Worm (Caenorhabditis elegans) whole organism, L1 larva: Measurements from ENCODE around the gene F42C5.5.

Experiments used
- alr-1 ChIP-seq: fragments of 200-800 bp; sonication (Bioruptor generic); optimal IDR thresholded peaks from 2 replicates; lab custom pipeline; 2018; ENCODE audit warnings: borderline replicate concordance, mild to moderate bottlenecking, missing genetic modification characterization, missing compliant biosample characterization
- blmp-1 ChIP-seq: fragments of 150-350 bp; optimal IDR thresholded peaks from 2 replicates; lab custom pipeline; 2014; ENCODE audit warnings: missing biosample characterization, missing genetic modification characterization
- ceh-63 ChIP-seq: fragments of 200-800 bp; sonication (Bioruptor generic); optimal IDR thresholded peaks from 2 replicates; lab custom pipeline; 2018; ENCODE audit warnings: mild to moderate bottlenecking, missing genetic modification characterization, missing compliant biosample characterization
- ceh-8 ChIP-seq: fragments of 200-800 bp; sonication (Bioruptor generic); optimal IDR thresholded peaks from 2 replicates; lab custom pipeline; 2018; ENCODE audit warnings: mild to moderate bottlenecking, missing genetic modification characterization, moderate library complexity, missing compliant biosample characterization
- ceh-82 ChIP-seq, 3 experiments: fragments of 150-350 bp in 1 of 3; sonication (generic microtip) in 2 of 3; optimal IDR thresholded peaks; 2 replicates each; lab custom pipeline; 2014 to 2017; ENCODE audit warnings: missing biosample characterization in 3 of 3, missing genetic modification characterization in 3 of 3
- ceh-90 ChIP-seq: sonication (generic microtip); optimal IDR thresholded peaks from 2 replicates; lab custom pipeline; 2016; ENCODE audit warnings: missing genetic modification characterization, missing compliant biosample characterization
- dpl-1 ChIP-seq, 3 experiments: fragments of 150-350 bp in 2 of 3; sonication (generic microtip) in 1 of 3; optimal IDR thresholded peaks; 2 replicates each; lab custom pipeline; 2014 to 2017; ENCODE audit warnings: missing biosample characterization in 3 of 3, missing genetic modification characterization in 3 of 3, missing genetic modification reagents in 3 of 3
- dsc-1 ChIP-seq: sonication (generic microtip); optimal IDR thresholded peaks from 2 replicates; lab custom pipeline; 2016; ENCODE audit warnings: mild to moderate bottlenecking, missing genetic modification characterization, missing compliant biosample characterization
- egl-13 ChIP-seq: sonication (generic microtip); optimal IDR thresholded peaks from 2 replicates; lab custom pipeline; 2016; ENCODE audit warnings: missing genotype, missing genetic modification reagents, missing genetic modification characterization, missing compliant biosample characterization
- egl-27 ChIP-seq, 2 experiments: fragments of 150-350 bp in 1 of 2; sonication (generic microtip); optimal IDR thresholded peaks; 3 replicates each; lab custom pipeline; 2017 to 2018; ENCODE audit warnings: missing biosample characterization in 2 of 2, missing genetic modification characterization in 2 of 2, missing genetic modification reagents in 2 of 2
- elt-2 ChIP-seq: sonication (generic microtip); optimal IDR thresholded peaks from 2 replicates; lab custom pipeline; 2016; ENCODE audit warnings: missing genetic modification characterization, mild to moderate bottlenecking, inconsistent platforms, missing compliant biosample characterization, missing genetic modification reagents
- elt-3 ChIP-seq, 6 experiments: fragments of 150-350 bp in 1 of 6; sonication (generic microtip); optimal IDR thresholded peaks; 2 replicates each; lab custom pipeline; 2017 to 2018; ENCODE audit warnings: missing biosample characterization in 6 of 6, missing genetic modification characterization in 6 of 6, inconsistent platforms in 1 of 6
- fkh-10 ChIP-seq: sonication (generic microtip); optimal IDR thresholded peaks from 2 replicates; lab custom pipeline; 2017; ENCODE audit warnings: missing biosample characterization, missing genetic modification reagents, missing genetic modification characterization
- fkh-4 ChIP-seq: sonication (generic microtip); optimal IDR thresholded peaks from 2 replicates; lab custom pipeline; 2016; ENCODE audit warnings: missing compliant biosample characterization, missing genetic modification characterization, borderline replicate concordance
- fkh-8 ChIP-seq: sonication (generic microtip); optimal IDR thresholded peaks from 2 replicates; lab custom pipeline; 2016; ENCODE audit warnings: mild to moderate bottlenecking, missing genetic modification characterization, missing compliant biosample characterization
- fos-1 ChIP-seq: fragments of 150-350 bp; optimal IDR thresholded peaks from 2 replicates; lab custom pipeline; 2014; ENCODE audit warnings: missing biosample characterization, missing genetic modification characterization
- hlh-17 ChIP-seq: fragments of 200-800 bp; sonication (Bioruptor generic); optimal IDR thresholded peaks from 2 replicates; lab custom pipeline; 2018; ENCODE audit warnings: missing genetic modification characterization, mild to moderate bottlenecking, missing compliant biosample characterization, moderate library complexity, borderline replicate concordance
- irx-1 ChIP-seq: sonication (generic microtip); optimal IDR thresholded peaks from 2 replicates; lab custom pipeline; 2016; ENCODE audit warnings: missing genetic modification characterization, missing compliant biosample characterization
- jun-1 ChIP-seq: fragments of 150-350 bp; optimal IDR thresholded peaks from 2 replicates; lab custom pipeline; 2014; ENCODE audit warnings: missing biosample characterization, missing genetic modification reagents, missing genetic modification characterization
- lin-14 ChIP-seq: fragments of 200-800 bp; sonication (Bioruptor generic); optimal IDR thresholded peaks from 2 replicates; lab custom pipeline; 2018; ENCODE audit warnings: mild to moderate bottlenecking, missing genetic modification characterization, moderate library complexity, missing compliant biosample characterization
- lin-35 ChIP-seq, 2 experiments: fragments of 150-350 bp; optimal IDR thresholded peaks; 2 replicates each; lab custom pipeline; 2014; ENCODE audit warnings: missing biosample characterization in 2 of 2, missing genetic modification characterization in 2 of 2, missing genetic modification reagents in 2 of 2
- lir-3 ChIP-seq: sonication (generic microtip); optimal IDR thresholded peaks from 2 replicates; lab custom pipeline; 2016; ENCODE audit warnings: mild to moderate bottlenecking, missing genetic modification characterization, moderate library complexity, missing compliant biosample characterization; ENCODE audit not compliant: poor library complexity
- lsy-2 ChIP-seq, 2 experiments: fragments of 150-350 bp; optimal IDR thresholded peaks; 2 replicates each; lab custom pipeline; 2014; ENCODE audit warnings: missing biosample characterization in 2 of 2, missing genetic modification characterization in 2 of 2
- mdl-1 ChIP-seq, 2 experiments: fragments of 150-350 bp; optimal IDR thresholded peaks; 2 replicates each; lab custom pipeline; 2014 to 2017; ENCODE audit warnings: missing biosample characterization in 2 of 2, missing genetic modification characterization in 2 of 2, inconsistent platforms in 1 of 2
- mef-2 ChIP-seq: fragments of 150-350 bp; optimal IDR thresholded peaks from 2 replicates; lab custom pipeline; 2014; ENCODE audit warnings: missing biosample characterization, missing genetic modification characterization
- mep-1 ChIP-seq: fragments of 150-350 bp; optimal IDR thresholded peaks from 2 replicates; lab custom pipeline; 2014; ENCODE audit warnings: missing biosample characterization, missing genetic modification characterization
- nhr-12 ChIP-seq: sonication (generic microtip); optimal IDR thresholded peaks from 2 replicates; lab custom pipeline; 2017; ENCODE audit warnings: missing biosample characterization, missing genetic modification characterization
- nhr-19 ChIP-seq: fragments of 200-800 bp; sonication (Bioruptor generic); conservative IDR thresholded peaks from 2 replicates; pipeline ENCODE4 v1.3.6; 2022; ENCODE audit warnings: missing genetic modification characterization, missing compliant biosample characterization
- nhr-20 ChIP-seq: sonication (generic microtip); optimal IDR thresholded peaks from 2 replicates; lab custom pipeline; 2016; ENCODE audit warnings: mild to moderate bottlenecking, missing genetic modification characterization, missing compliant biosample characterization
- nhr-237 ChIP-seq: fragments of 150-350 bp; optimal IDR thresholded peaks from 2 replicates; lab custom pipeline; 2014; ENCODE audit warnings: missing biosample characterization, missing genetic modification characterization
- nhr-28 ChIP-seq: fragments of 150-350 bp; optimal IDR thresholded peaks from 2 replicates; lab custom pipeline; 2014; ENCODE audit warnings: missing biosample characterization, missing genetic modification characterization
- nhr-47 ChIP-seq: sonication (generic microtip); optimal IDR thresholded peaks from 2 replicates; lab custom pipeline; 2016; ENCODE audit warnings: mild to moderate bottlenecking, missing genetic modification characterization, moderate library complexity, missing compliant biosample characterization
- nhr-71 ChIP-seq: sonication (generic microtip); optimal IDR thresholded peaks from 2 replicates; lab custom pipeline; 2016; ENCODE audit warnings: mild to moderate bottlenecking, missing genetic modification characterization, moderate library complexity, missing compliant biosample characterization
- nhr-85 ChIP-seq: sonication (generic microtip); peaks from one replicate; lab custom pipeline; 2016; ENCODE audit warnings: missing genetic modification characterization, inconsistent platforms, missing compliant biosample characterization
- pax-3 ChIP-seq: fragments of 200-800 bp; sonication (Bioruptor generic); optimal IDR thresholded peaks from 2 replicates; lab custom pipeline; 2018; ENCODE audit warnings: mild to moderate bottlenecking, missing genetic modification characterization, moderate library complexity, missing compliant biosample characterization
- rnt-1 ChIP-seq: sonication (generic microtip); optimal IDR thresholded peaks from 2 replicates; lab custom pipeline; 2016; ENCODE audit warnings: mild to moderate bottlenecking, missing genetic modification characterization, moderate library complexity, missing compliant biosample characterization
- skn-1 ChIP-seq: fragments of 150-350 bp; optimal IDR thresholded peaks from 2 replicates; lab custom pipeline; 2014; ENCODE audit warnings: missing biosample characterization, missing genetic modification characterization
- snu-23 ChIP-seq: sonication (generic microtip); optimal IDR thresholded peaks from 2 replicates; lab custom pipeline; 2016; ENCODE audit warnings: missing genetic modification characterization, missing compliant biosample characterization
- sox-4 ChIP-seq: sonication (generic microtip); optimal IDR thresholded peaks from 2 replicates; lab custom pipeline; 2016; ENCODE audit warnings: missing genetic modification characterization, missing compliant biosample characterization
- sptf-1 ChIP-seq: fragments of 150-350 bp; optimal IDR thresholded peaks from 2 replicates; lab custom pipeline; 2014; ENCODE audit warnings: missing biosample characterization, missing genetic modification characterization
- sup-37 ChIP-seq: fragments of 200-800 bp; sonication (Bioruptor generic); optimal IDR thresholded peaks from 2 replicates; lab custom pipeline; 2018; ENCODE audit warnings: mild to moderate bottlenecking, missing genetic modification characterization, missing compliant biosample characterization
- tlp-1 ChIP-seq: fragments of 150-350 bp; optimal IDR thresholded peaks from 2 replicates; lab custom pipeline; 2014; ENCODE audit warnings: missing biosample characterization, missing genetic modification characterization
- unc-130 ChIP-seq: fragments of 150-350 bp; optimal IDR thresholded peaks from 2 replicates; lab custom pipeline; 2017; ENCODE audit warnings: missing biosample characterization, missing genetic modification characterization, inconsistent platforms
- xbp-1 ChIP-seq: sonication (generic microtip); optimal IDR thresholded peaks from 2 replicates; lab custom pipeline; 2016; ENCODE audit warnings: missing genetic modification characterization, missing compliant biosample characterization
- ztf-11 ChIP-seq, 2 experiments: sonication (generic microtip); optimal IDR thresholded peaks; 2 replicates each; lab custom pipeline; 2016 to 2017; ENCODE audit warnings: missing genetic modification characterization in 2 of 2, missing biosample characterization in 1 of 2, missing compliant biosample characterization in 1 of 2

F42C5.5 gene

DNA sequence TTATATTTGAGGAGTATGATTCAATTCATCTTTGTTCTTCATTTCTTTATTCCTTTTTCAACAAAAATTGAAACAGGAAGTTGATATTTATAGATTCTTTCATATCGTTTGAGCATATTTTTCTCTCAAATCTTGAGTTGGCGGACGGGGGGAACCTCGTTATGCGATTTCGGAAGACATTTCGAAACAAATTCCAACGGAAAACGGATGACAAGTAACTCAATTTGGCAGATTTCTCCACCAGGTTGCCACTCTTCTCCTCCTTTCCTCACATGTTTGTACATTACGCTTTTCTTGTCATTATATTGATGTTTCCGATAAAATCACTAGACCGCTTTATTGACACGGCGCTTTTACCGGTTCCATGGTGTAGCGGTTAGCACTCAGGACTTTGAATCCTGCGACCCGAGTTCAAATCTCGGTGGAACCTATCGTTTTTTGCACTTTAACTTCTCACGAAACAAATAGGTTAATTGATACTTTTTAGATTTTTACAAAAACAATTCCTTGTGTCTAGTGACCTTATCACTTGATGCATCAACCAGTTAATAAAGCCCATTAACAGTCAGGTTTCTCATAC is 19.0 kb downstream of the F42C5.5 start (continued):
- no peak for TF ChIP-seq hlh-17 (GFP tag; lab: Kevin White, UChicago)
- TF ChIP-seq xbp-1 (tag; lab: Kevin White, UChicago) = no peak
- no peak for TF ChIP-seq lir-3 (tag; lab: Kevin White, UChicago)
- no peak for TF ChIP-seq nhr-12 (tag; lab: Kevin White, UChicago)
- no peak for TF ChIP-seq ceh-90
- no peak for TF ChIP-seq nhr-237 (tag; lab: Kevin White, UChicago)
- TF ChIP-seq fkh-4 (tag; lab: Kevin White, UChicago) = no peak
- TF ChIP-seq rnt-1 (tag; lab: Kevin White, UChicago) = no peak
- TF ChIP-seq unc-130 (tag; lab: Kevin White, UChicago) = no peak
- no peak for TF ChIP-seq irx-1 (tag; lab: Kevin White, UChicago)
- no peak for TF ChIP-seq mef-2 (tag; lab: Kevin White, UChicago)
- no peak for TF ChIP-seq egl-13 (tag; lab: Kevin White, UChicago)
- TF ChIP-seq jun-1 (tag; lab: Kevin White, UChicago) = no peak
- no peak for TF ChIP-seq tlp-1 (tag; lab: Kevin White, UChicago)
- no peak for TF ChIP-seq fos-1
- no peak for TF ChIP-seq egl-27 (tag; optimal IDR thresholded peaks at IDR 0.05; lab: Kevin White, UChicago)
- TF ChIP-seq sox-4 (tag; lab: Kevin White, UChicago) = no peak
- peak; percentile 2 for TF ChIP-seq nhr-20 (tag; lab: Kevin White, UChicago)

ce11 chrIV:7263137-7263536 is 30.9 kb downstream of the F42C5.5 start, which contains the start of gene glb-2:
Gene glb-2 (minus strand): TSS chrIV:7263237.
- TF ChIP-seq lsy-2 (tag; optimal IDR thresholded peaks at IDR 0.05; lab: Kevin White, UChicago) (no peak), ceh-8 (GFP tag; lab: Kevin White, UChicago) (no peak), tlp-1 (tag; lab: Kevin White, UChicago) (no peak), dpl-1 (GFP tag; optimal IDR thresholded peaks at IDR 0.05; lab: Kevin White, UChicago) (no peak), nhr-12 (tag; lab: Kevin White, UChicago) (no peak), alr-1 (no peak)

- TF ChIP-seq sptf-1 (tag; lab: Kevin White, UChicago) (no peak), ceh-90 (no peak), mdl-1 (tag; optimal IDR thresholded peaks at IDR 0.05; lab: Kevin White, UChicago) (no peak), nhr-71 (tag; lab: Kevin White, UChicago) (peak; percentile 15), lin-14 (peak; percentile 73), snu-23 (peak; percentile 22), skn-1 (tag; lab: Kevin White, UChicago) (peak; percentile 13), rnt-1 (tag; lab: Kevin White, UChicago) (no peak), ceh-63 (no peak), ztf-11 (tag; optimal IDR thresholded peaks at IDR 0.05; lab: Kevin White, UChicago) (no peak), pax-3 (tag; lab: Kevin White, UChicago) (no peak), mep-1 (tag; lab: Kevin White, UChicago) (peak; percentile 25), fkh-8 (tag; lab: Kevin White, UChicago) (peak; percentile 30)
These were observed 33.4 kb downstream of the F42C5.5 start, which contains the start of gene C06E4.3 for ce11 chrIV:7260587-7260986. Gene C06E4.3 (plus strand): TSS chrIV:7260875.

DNA sequence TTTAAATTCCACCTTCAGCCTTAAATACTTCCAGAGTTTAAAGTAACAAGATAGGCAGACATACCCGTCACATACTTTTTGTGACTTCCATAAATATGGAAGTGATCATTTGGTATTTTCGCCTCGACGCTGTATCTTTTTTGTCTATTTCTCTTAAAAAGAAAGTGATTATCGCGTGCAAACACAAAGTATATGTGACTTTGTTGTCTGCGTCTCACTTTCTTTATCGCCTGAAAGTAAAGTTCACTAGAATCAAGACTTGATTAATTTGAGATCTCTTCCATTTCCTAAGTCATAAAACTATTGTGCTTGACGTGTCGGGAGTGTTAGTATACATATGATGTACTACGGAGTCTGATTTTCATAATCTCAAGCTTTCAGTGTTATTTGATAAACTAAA is 35.8 kb downstream of the F42C5.5 start, which contains the start of gene C06E4.6:
Gene C06E4.6 (minus strand): TSS at position 51 of the 400 bp plus-strand sequence.
- peak in 1 of 3 experiments; percentile 10 for TF ChIP-seq ceh-82 (tag; optimal IDR thresholded peaks at IDR 0.05; lab: Kevin White, UChicago)
- no peak for TF ChIP-seq elt-3 (tag; optimal IDR thresholded peaks at IDR 0.05; lab: Kevin White, UChicago)
- TF ChIP-seq rnt-1 (tag; lab: Kevin White, UChicago) = peak; percentile 19
- peak; percentile 70 for TF ChIP-seq nhr-85
- TF ChIP-seq nhr-28 (tag; lab: Kevin White, UChicago) = no peak
- TF ChIP-seq nhr-20 (tag; lab: Kevin White, UChicago) = peak; percentile 28
- peak; percentile 18 for TF ChIP-seq nhr-237 (tag; lab: Kevin White, UChicago)
- TF ChIP-seq lin-35 (GFP tag; optimal IDR thresholded peaks at IDR 0.05; lab: Kevin White, UChicago) = peak in 1 of 2 experiments; percentile 34
- TF ChIP-seq snu-23 = peak; percentile 32
- TF ChIP-seq blmp-1 (tag; lab: Kevin White, UChicago) = peak; percentile 37
- TF ChIP-seq nhr-47 = peak; percentile 11
- TF ChIP-seq nhr-71 (tag; lab: Kevin White, UChicago) = peak; percentile 50
- no peak for TF ChIP-seq ceh-90
- no peak for TF ChIP-seq fkh-10 (GFP tag; lab: Kevin White, UChicago)
- TF ChIP-seq elt-2 (tag; lab: Kevin White, UChicago) = peak; percentile 10
- no peak for TF ChIP-seq sup-37 (GFP tag; lab: Kevin White, UChicago)
- TF ChIP-seq dsc-1 = peak; percentile 52
- peak; percentile 43 for TF ChIP-seq fkh-8 (tag; lab: Kevin White, UChicago)
- peak; percentile 30 for TF ChIP-seq nhr-19 (GFP tag; lab: Robert Waterston, UW)
- TF ChIP-seq sptf-1 (tag; lab: Kevin White, UChicago) = no peak
